Worm (Caenorhabditis elegans): Measurements from ENCODE around the gene cdf-2.

ce11 chrX:12463504-12463903, 3.2 kb downstream of the cdf-2 start, which contains the start of gene T18D3.5:
- no peak for TF ChIP-seq ceh-82 (tag; optimal IDR thresholded peaks at IDR 0.05)
- TF ChIP-seq nhr-129 (tag; optimal IDR thresholded peaks at IDR 0.05) = no peak
- TF ChIP-seq skn-1 (tag; optimal IDR thresholded peaks at IDR 0.05) = no peak
- TF ChIP-seq ztf-4 (tag; optimal IDR thresholded peaks at IDR 0.05) = no peak
- no peak for TF ChIP-seq nhr-11 (tag; optimal IDR thresholded peaks at IDR 0.05)
- no peak for TF ChIP-seq nhr-237 (tag; optimal IDR thresholded peaks at IDR 0.05)
- no peak for TF ChIP-seq ama-1 (optimal IDR thresholded peaks at IDR 0.05)
- TF ChIP-seq nhr-12 (tag; optimal IDR thresholded peaks at IDR 0.05) = no peak
- no peak for TF ChIP-seq unc-62 (GFP tag; optimal IDR thresholded peaks at IDR 0.05)
- TF ChIP-seq lsy-2 (tag; optimal IDR thresholded peaks at IDR 0.05) = no peak
- no peak for TF ChIP-seq mdl-1 (tag; optimal IDR thresholded peaks at IDR 0.05)

All from whole organism, L2 larva.